Fruit fly (Drosophila melanogaster) Kc167 (cell line): ENCODE results near the gene aralar1.

Source experiments
- Myc ChIP-seq: fragments of >200 bp; optimal IDR thresholded peaks from 2 replicates; lab custom pipeline; 2017; ENCODE audit warnings: missing external identifiers
- Sin3A ChIP-seq: fragments of >200 bp; optimal IDR thresholded peaks from 2 replicates; lab custom pipeline; 2018; ENCODE audit warnings: missing external identifiers
- insv ChIP-seq: fragments of >200 bp; optimal IDR thresholded peaks from 3 replicates; lab custom pipeline; 2018; ENCODE audit warnings: missing external identifiers
- psq ChIP-seq: fragments of >200 bp; optimal IDR thresholded peaks from 2 replicates; lab custom pipeline; 2017; ENCODE audit warnings: missing external identifiers
- ttk ChIP-seq: sonication (Bioruptor generic); optimal IDR thresholded peaks from 2 replicates; lab custom pipeline; 2017; ENCODE audit warnings: missing external identifiers

dm6 chr3R:30444946-30445345, 10.7 kb downstream of the aralar1 start, which contains the start of gene Osi23:
- TF ChIP-seq psq (lab: Kevin White, UChicago) (no peak), Sin3A (lab: Kevin White, UChicago) (no peak), insv (no peak), ttk (lab: Kevin White, UChicago) (no peak), Myc (lab: Kevin White, UChicago) (no peak)
